Worm (Caenorhabditis elegans): ENCODE results near the gene ztf-13.

ce11 chrX:3118596-3119287 is 16.8 kb upstream of the ztf-13 start:
- no peak for TF ChIP-seq Y53F4B.3 (GFP tag; IDR thresholded peaks at IDR 0.05)
- no peak for TF ChIP-seq cebp-2 (GFP tag; IDR thresholded peaks at IDR 0.05)
- no peak for TF ChIP-seq snpc-4 (GFP tag; optimal IDR thresholded peaks at IDR 0.05)
- TF ChIP-seq snpc-4 (tag; optimal IDR thresholded peaks at IDR 0.05): no peak
- no peak for TF ChIP-seq unc-62 (GFP tag; optimal IDR thresholded peaks at IDR 0.05)
- no peak for TF ChIP-seq nfya-1 (tag; optimal IDR thresholded peaks at IDR 0.05; ENCODE audit: borderline replicate concordance, insufficient read depth)
- TF ChIP-seq egl-44 (GFP tag; IDR thresholded peaks at IDR 0.05): no peak
- TF ChIP-seq lir-1 (GFP tag; conservative IDR thresholded peaks at IDR 0.05): no peak
- TF ChIP-seq nhr-90 (tag; optimal IDR thresholded peaks at IDR 0.05): no peak
- no peak for TF ChIP-seq cebp-1 (GFP tag; IDR thresholded peaks at IDR 0.05)
- no peak for TF ChIP-seq cebp-1 (tag; optimal IDR thresholded peaks at IDR 0.05)
- no peak for TF ChIP-seq F49E8.2 (tag; optimal IDR thresholded peaks at IDR 0.05; ENCODE audit: insufficient read depth)
- no peak for TF ChIP-seq pbrm-1 (GFP tag; IDR thresholded peaks at IDR 0.05)
- no peak for TF ChIP-seq die-1 (tag; optimal IDR thresholded peaks at IDR 0.05)
- no peak for TF ChIP-seq K12H6.12 (tag; optimal IDR thresholded peaks at IDR 0.05)
